Worm (Caenorhabditis elegans): ENCODE results near the gene lea-1.

- TF ChIP-seq zip-11 (GFP tag; IDR thresholded peaks at IDR 0.05): no peak
- no peak for TF ChIP-seq pha-4 (GFP tag; IDR thresholded peaks at IDR 0.05)
- no peak for TF ChIP-seq pha-4 (tag; optimal IDR thresholded peaks at IDR 0.05)
- TF ChIP-seq F49E8.2 (tag; optimal IDR thresholded peaks at IDR 0.05; ENCODE audit: borderline replicate concordance): no peak
- TF ChIP-seq R02D3.7 (tag; optimal IDR thresholded peaks at IDR 0.05): no peak
- no peak for TF ChIP-seq lir-3 (tag; optimal IDR thresholded peaks at IDR 0.05)
- TF ChIP-seq mep-1 (tag; optimal IDR thresholded peaks at IDR 0.05): no peak
Measured at ce11 chrV:9987688-9988087, 24.0 kb upstream of the lea-1 start, which contains the start of gene C27H6.8.

Measured in whole organism, L4 larva.